Worm (Caenorhabditis elegans): ENCODE measurements around the gene ZK418.11.

The ZK418.11 gene

ce11 chrIII:7141285-7141715 is 41.2 kb downstream of the ZK418.11 start (continued):
- TF ChIP-seq ceh-20 (GFP tag; IDR thresholded peaks at IDR 0.05) (no peak), D1046.2 (GFP tag; IDR thresholded peaks at IDR 0.05) (0 out of 2 replicates have a peak, but pooled peaks have one; percentile 58), Y5F2A.4 (GFP tag; optimal IDR thresholded peaks at IDR 0.05) (peak; percentile 61), lin-39 (tag; optimal IDR thresholded peaks at IDR 0.05) (no peak), zfp-3 (GFP tag; conservative IDR thresholded peaks at IDR 0.05) (peak; percentile 59; the same call in 1 of the 2 replicates), ama-1 (optimal IDR thresholded peaks at IDR 0.05) (peak; percentile 98), dpl-1 (GFP tag; optimal IDR thresholded peaks at IDR 0.05) (peak; percentile 33), F10B5.3 (tag; optimal IDR thresholded peaks at IDR 0.05) (peak; percentile 22), F49E8.2 (tag; optimal IDR thresholded peaks at IDR 0.05; ENCODE audit: borderline replicate concordance) (peak; percentile 89), pha-4 (GFP tag; IDR thresholded peaks at IDR 0.05) (peak; percentile 63; the same call in 1 of the 2 replicates), pha-4 (tag; optimal IDR thresholded peaks at IDR 0.05) (no peak), tra-1 (GFP tag; IDR thresholded peaks at IDR 0.05) (no peak), nhr-6 (tag; optimal IDR thresholded peaks at IDR 0.05) (no peak), nhr-237 (tag; optimal IDR thresholded peaks at IDR 0.05) (no peak), madf-9 (GFP tag; conservative IDR thresholded peaks at IDR 0.05) (peak; percentile 12; the same call in 1 of the 2 replicates), hlh-30 (tag; optimal IDR thresholded peaks at IDR 0.05; ENCODE audit: insufficient read depth) (peak; percentile 72), set-16 (GFP tag; IDR thresholded peaks at IDR 0.05) (no peak), nhr-48 (tag; optimal IDR thresholded peaks at IDR 0.05) (peak; percentile 50), gei-8 (GFP tag; optimal IDR thresholded peaks at IDR 0.05) (no peak), aly-2 (tag; optimal IDR thresholded peaks at IDR 0.05) (no peak), snpc-1.2 (GFP tag; IDR thresholded peaks at IDR 0.05) (peak; percentile 69), R02D3.7 (tag; optimal IDR thresholded peaks at IDR 0.05) (no peak), duxl-1 (tag; optimal IDR thresholded peaks at IDR 0.05; ENCODE audit: poor library complexity) (peak; percentile 82), mxl-3 (GFP tag; optimal IDR thresholded peaks at IDR 0.05) (peak; percentile 68), hmg-1.1 (GFP tag; IDR thresholded peaks at IDR 0.05) (peak; percentile 27; the same call in 1 of the 2 replicates), php-3 (GFP tag; IDR thresholded peaks at IDR 0.05) (peak; percentile 89), F26F4.8 (GFP tag; conservative IDR thresholded peaks at IDR 0.05) (no peak), mdl-1 (tag; optimal IDR thresholded peaks at IDR 0.05) (peak; percentile 74 to 78), mep-1 (tag; optimal IDR thresholded peaks at IDR 0.05) (peak; percentile 83), nhr-25 (tag; optimal IDR thresholded peaks at IDR 0.05; ENCODE audit: borderline replicate concordance, insufficient read depth) (no peak), mxl-2 (GFP tag; conservative IDR thresholded peaks at IDR 0.05) (no peak), skn-1 (tag; optimal IDR thresholded peaks at IDR 0.05) (no peak), ces-1 (GFP tag; optimal IDR thresholded peaks at IDR 0.05) (no peak), hlh-11 (tag; optimal IDR thresholded peaks at IDR 0.05) (peak; percentile 73), aha-1 (tag) (peak; percentile 65), nhr-28 (tag; optimal IDR thresholded peaks at IDR 0.05) (peak; percentile 57), daf-8 (GFP tag; IDR thresholded peaks at IDR 0.05) (no peak), ztf-7 (tag; optimal IDR thresholded peaks at IDR 0.05) (peak; percentile 38), mdt-29 (GFP tag; IDR thresholded peaks at IDR 0.05) (peak; percentile 84; the same call in 1 of the 2 replicates), zip-2 (tag; optimal IDR thresholded peaks at IDR 0.05) (peak; percentile 42), rbr-2 (tag; optimal IDR thresholded peaks at IDR 0.05) (peak; percentile 39), nhr-76 (tag; optimal IDR thresholded peaks at IDR 0.05) (no peak), attf-4 (tag; optimal IDR thresholded peaks at IDR 0.05) (no peak), snpc-4 (tag; optimal IDR thresholded peaks at IDR 0.05) (peak; percentile 88), vab-7 (GFP tag; IDR thresholded peaks at IDR 0.05) (peak; percentile 36; the same call in 1 of the 2 replicates), nhr-77 (tag; optimal IDR thresholded peaks at IDR 0.05) (peak; percentile 36), T20F7.1 (GFP tag; optimal IDR thresholded peaks at IDR 0.05) (peak; percentile 69), Y48G9A.11 (GFP tag; IDR thresholded peaks at IDR 0.05) (peak; percentile 84), madf-5 (GFP tag; IDR thresholded peaks at IDR 0.05) (no peak), pqm-1 (tag; optimal IDR thresholded peaks at IDR 0.05) (peak; percentile 53), fkh-10 (GFP tag; optimal IDR thresholded peaks at IDR 0.05) (no peak), dmd-6 (GFP tag; IDR thresholded peaks at IDR 0.05) (peak; percentile 70)

Data from whole organism, L4 larva.